Fruit fly (Drosophila melanogaster): ENCODE data around the gene tHMG2.

Gene tHMG2

dm6 chr3R:22464611-22465113 lies 28.1 kb upstream of the tHMG2 start, which contains the start of gene CG7054:
CG7054 (plus strand) TSS chr3R:22464985.
- TF ChIP-seq svp (GFP tag) (no peak), Sox102F (GFP tag; optimal IDR thresholded peaks at IDR 0.05) (no peak), Sox14 (GFP tag; optimal IDR thresholded peaks at IDR 0.05) (peak; percentile 19), CG3032 (tag; optimal IDR thresholded peaks at IDR 0.05) (no peak), Gug (GFP tag; IDR thresholded peaks at IDR 0.05) (0 out of 2 replicates have a peak, but pooled peaks have one; percentile 13), Eip78C (GFP tag) (peak; percentile 76), CG6854 (GFP tag; optimal IDR thresholded peaks at IDR 0.05) (no peak), CG16779 (tag; optimal IDR thresholded peaks at IDR 0.05) (no peak), topi (GFP tag; optimal IDR thresholded peaks at IDR 0.05) (no peak), esn (GFP tag; optimal IDR thresholded peaks at IDR 0.05) (peak; percentile 40), CG11762 (GFP tag; optimal IDR thresholded peaks at IDR 0.05; ENCODE audit: insufficient read depth) (no peak), CG3919 (GFP tag; optimal IDR thresholded peaks at IDR 0.05) (no peak)

- TF ChIP-seq CG8319 (GFP tag; optimal IDR thresholded peaks at IDR 0.05): no peak
- TF ChIP-seq CG7368 (GFP tag; optimal IDR thresholded peaks at IDR 0.05): no peak
- TF ChIP-seq Ets21C (GFP tag; optimal IDR thresholded peaks at IDR 0.05): no peak
- no peak for TF ChIP-seq net (GFP tag; optimal IDR thresholded peaks at IDR 0.05)
- TF ChIP-seq CG4318 (GFP tag; optimal IDR thresholded peaks at IDR 0.05): no peak
- no peak for TF ChIP-seq Ets96B (tag; optimal IDR thresholded peaks at IDR 0.05)
- TF ChIP-seq Smox (GFP tag; optimal IDR thresholded peaks at IDR 0.05): no peak
- no peak for TF ChIP-seq CG32006 (GFP tag; optimal IDR thresholded peaks at IDR 0.05)
- TF ChIP-seq svp (GFP tag): peak; percentile 97
- no peak for TF ChIP-seq CG8119 (GFP tag; IDR thresholded peaks at IDR 0.05)
- TF ChIP-seq CG9139 (GFP tag; optimal IDR thresholded peaks at IDR 0.05): no peak
- TF ChIP-seq fd85E (GFP tag; optimal IDR thresholded peaks at IDR 0.05): no peak
- peak; percentile 32 for TF ChIP-seq vri (GFP tag; optimal IDR thresholded peaks at IDR 0.05)
- no peak for TF ChIP-seq CG11762 (GFP tag; optimal IDR thresholded peaks at IDR 0.05; ENCODE audit: insufficient read depth)
- TF ChIP-seq pdm3 (GFP tag; optimal IDR thresholded peaks at IDR 0.05): no peak
- no peak for TF ChIP-seq Lpt (GFP tag; optimal IDR thresholded peaks at IDR 0.05)
- TF ChIP-seq dsx (GFP tag; optimal IDR thresholded peaks at IDR 0.05; ENCODE audit: poor library complexity, severe bottlenecking): no peak
These were observed 27.6 kb upstream of the tHMG2 start for dm6 chr3R:22465138-22465537.

dm6 chr3R:22465984-22466530 lies 26.7 kb upstream of the tHMG2 start, which contains the start of gene Pebp1:
Pebp1 (plus strand) TSS chr3R:22466034.
- no peak for TF ChIP-seq fd85E (GFP tag; optimal IDR thresholded peaks at IDR 0.05)
- no peak for TF ChIP-seq CG9139 (GFP tag; optimal IDR thresholded peaks at IDR 0.05)
- TF ChIP-seq vri (GFP tag; optimal IDR thresholded peaks at IDR 0.05): no peak
- TF ChIP-seq CG3919 (GFP tag; optimal IDR thresholded peaks at IDR 0.05): no peak
- TF ChIP-seq Eip78C (GFP tag): no peak
- no peak for TF ChIP-seq Lpt (GFP tag; optimal IDR thresholded peaks at IDR 0.05)
- no peak for TF ChIP-seq lz (GFP tag; optimal IDR thresholded peaks at IDR 0.05)
- no peak for TF ChIP-seq Met (GFP tag; optimal IDR thresholded peaks at IDR 0.05)
- TF ChIP-seq Sox15 (GFP tag; optimal IDR thresholded peaks at IDR 0.05): no peak
- TF ChIP-seq CG31627 (GFP tag; optimal IDR thresholded peaks at IDR 0.05): no peak
- TF ChIP-seq CG6808 (GFP tag; optimal IDR thresholded peaks at IDR 0.05): no peak
- TF ChIP-seq CG32006 (GFP tag; optimal IDR thresholded peaks at IDR 0.05): no peak
- no peak for TF ChIP-seq svp (GFP tag)
- no peak for TF ChIP-seq fkh (GFP tag; optimal IDR thresholded peaks at IDR 0.05)
- TF ChIP-seq Hr39 (GFP tag; optimal IDR thresholded peaks at IDR 0.05): no peak
- no peak for TF ChIP-seq Hr4 (GFP tag; optimal IDR thresholded peaks at IDR 0.05)
- TF ChIP-seq CG6792 (GFP tag; optimal IDR thresholded peaks at IDR 0.05): no peak
- no peak for TF ChIP-seq Blimp-1 (GFP tag; optimal IDR thresholded peaks at IDR 0.05)
- no peak for TF ChIP-seq CG11762 (GFP tag; optimal IDR thresholded peaks at IDR 0.05; ENCODE audit: insufficient read depth)

All from whole organism, prepupa.